Worm (Caenorhabditis elegans): ENCODE results near the gene tag-164.

tag-164 gene

DNA sequence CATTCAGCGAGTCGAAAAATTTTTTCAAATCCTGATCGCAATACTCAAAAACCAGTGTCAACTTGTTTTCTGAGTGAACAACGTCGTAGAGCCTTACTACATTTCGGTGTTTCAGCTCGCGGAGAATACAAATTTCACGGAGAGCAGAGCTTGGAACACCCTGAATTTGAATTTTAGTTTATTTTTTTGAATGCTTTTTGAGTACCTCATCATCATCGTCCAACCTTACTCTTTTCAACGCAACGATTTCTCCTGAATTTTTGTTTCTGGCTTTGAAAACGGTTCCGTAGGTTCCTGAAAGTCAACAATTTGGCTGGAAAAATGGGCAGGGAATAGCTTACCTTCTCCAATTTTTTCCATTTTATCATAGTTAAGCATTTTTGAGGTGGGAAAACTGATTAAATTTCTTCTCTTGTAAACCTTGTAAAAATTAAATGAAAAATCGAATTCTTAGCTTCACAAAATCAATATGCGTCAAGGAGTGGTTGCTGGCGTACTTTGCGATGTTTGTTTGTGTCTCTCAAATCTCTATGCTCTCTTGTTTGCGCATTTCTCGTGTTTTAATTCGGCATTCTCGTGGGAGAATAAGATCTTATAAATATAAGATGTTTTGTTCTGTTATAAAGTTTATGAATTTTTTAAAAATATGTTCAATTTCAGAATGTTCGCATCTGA lies 6.7 kb downstream of the tag-164 start, which contains the start of gene cdk-5 (continued):
- TF ChIP-seq elt-4 (tag; optimal IDR thresholded peaks at IDR 0.05) (no peak), unc-42 (tag; optimal IDR thresholded peaks at IDR 0.05) (peak; percentile 75), unc-86 (tag; optimal IDR thresholded peaks at IDR 0.05) (no peak), pag-3 (tag; optimal IDR thresholded peaks at IDR 0.05; ENCODE audit: borderline replicate concordance) (no peak), ceh-6 (GFP tag; optimal IDR thresholded peaks at IDR 0.05) (no peak), rnt-1 (tag; optimal IDR thresholded peaks at IDR 0.05) (no peak), nfya-1 (tag; optimal IDR thresholded peaks at IDR 0.05) (peak; percentile 88), npax-4 (tag; optimal IDR thresholded peaks at IDR 0.05) (no peak), ceh-30 (tag; optimal IDR thresholded peaks at IDR 0.05) (peak; percentile 60), lim-6 (tag; optimal IDR thresholded peaks at IDR 0.05) (no peak), ama-1 (optimal IDR thresholded peaks at IDR 0.05) (no peak), ceh-2 (tag; optimal IDR thresholded peaks at IDR 0.05) (no peak), sox-2 (GFP tag; IDR thresholded peaks at IDR 0.05) (no peak), fax-1 (tag; optimal IDR thresholded peaks at IDR 0.05) (no peak), ceh-14 (tag; optimal IDR thresholded peaks at IDR 0.05) (no peak), K09A11.1 (tag; optimal IDR thresholded peaks at IDR 0.05; ENCODE audit: insufficient read depth) (no peak), lin-11 (tag; optimal IDR thresholded peaks at IDR 0.05) (no peak), pat-9 (tag; optimal IDR thresholded peaks at IDR 0.05) (no peak), sox-4 (tag; optimal IDR thresholded peaks at IDR 0.05) (no peak), zip-5 (tag; optimal IDR thresholded peaks at IDR 0.05) (no peak)

DNA sequence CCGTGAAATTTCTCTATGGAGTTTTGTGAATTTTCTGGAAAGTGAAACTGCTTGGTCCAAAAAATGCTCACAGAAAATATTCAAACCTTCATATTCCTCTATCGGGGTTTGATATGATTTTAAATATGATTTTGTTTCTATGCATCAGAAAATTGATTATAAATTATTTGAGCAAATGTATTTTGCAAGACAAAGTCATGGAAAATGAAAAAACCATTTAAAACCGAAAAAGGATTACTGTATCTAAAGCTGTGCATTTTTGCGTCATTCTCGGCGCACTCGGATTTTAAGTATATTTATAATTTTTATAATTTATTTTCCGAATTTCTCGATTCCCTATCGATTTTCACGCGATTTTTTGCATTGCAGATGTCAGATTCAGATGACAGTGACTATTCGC lies 12.2 kb downstream of the tag-164 start, which contains the start of gene pssy-2:
Gene pssy-2, plus strand, starts transcription at position 301 of the 400 bp plus-strand sequence.
- TF ChIP-seq fkh-10 (GFP tag; optimal IDR thresholded peaks at IDR 0.05) (no peak), fax-1 (tag; optimal IDR thresholded peaks at IDR 0.05) (no peak), F13H6.1 (tag; optimal IDR thresholded peaks at IDR 0.05) (no peak), pros-1 (tag; optimal IDR thresholded peaks at IDR 0.05) (no peak), ceh-2 (tag; optimal IDR thresholded peaks at IDR 0.05) (no peak), ama-1 (optimal IDR thresholded peaks at IDR 0.05) (no peak), mec-3 (tag; optimal IDR thresholded peaks at IDR 0.05; ENCODE audit: borderline replicate concordance) (no peak), K02D7.2 (tag; optimal IDR thresholded peaks at IDR 0.05) (no peak), hlh-15 (tag; optimal IDR thresholded peaks at IDR 0.05) (no peak)

DNA sequence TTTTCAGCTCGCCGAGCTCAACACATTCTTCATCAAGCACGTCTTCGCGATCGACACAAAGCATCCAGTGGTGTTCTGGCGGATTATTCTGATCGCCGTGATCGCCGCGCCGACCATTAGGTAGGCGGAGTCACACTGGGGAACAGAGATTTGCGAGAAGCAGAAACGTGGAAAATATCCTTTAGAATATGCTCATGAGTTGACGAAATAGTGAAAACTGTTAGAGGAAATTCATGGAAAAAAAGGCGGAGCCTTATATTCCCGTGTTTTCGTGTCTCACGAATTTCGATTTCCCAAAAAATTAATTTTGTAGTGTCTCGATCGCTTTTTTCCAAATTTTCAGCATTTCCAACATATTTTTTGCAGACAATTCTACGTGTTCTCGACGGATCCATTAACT lies 15.1 kb downstream of the tag-164 start:
- no peak for TF ChIP-seq pag-3 (tag; optimal IDR thresholded peaks at IDR 0.05; ENCODE audit: borderline replicate concordance)
- TF ChIP-seq zip-5 (tag; optimal IDR thresholded peaks at IDR 0.05): peak; percentile 78
- TF ChIP-seq C08G9.2 (tag; optimal IDR thresholded peaks at IDR 0.05): peak; percentile 79
- peak; percentile 44 for TF ChIP-seq hlh-8 (tag; optimal IDR thresholded peaks at IDR 0.05)
- TF ChIP-seq mec-3 (tag; optimal IDR thresholded peaks at IDR 0.05; ENCODE audit: borderline replicate concordance): no peak
- no peak for TF ChIP-seq madf-2 (tag; optimal IDR thresholded peaks at IDR 0.05)
- TF ChIP-seq ahr-1 (tag; optimal IDR thresholded peaks at IDR 0.05): peak; percentile 28
- TF ChIP-seq unc-3 (GFP tag; conservative IDR thresholded peaks at IDR 0.05): no peak
- TF ChIP-seq unc-3 (tag; optimal IDR thresholded peaks at IDR 0.05): no peak
- TF ChIP-seq ceh-31 (tag; optimal IDR thresholded peaks at IDR 0.05): peak; percentile 84
- TF ChIP-seq pha-4 (tag; optimal IDR thresholded peaks at IDR 0.05): no peak
- TF ChIP-seq ceh-14 (tag; optimal IDR thresholded peaks at IDR 0.05): peak; percentile 29
- no peak for TF ChIP-seq K09A11.1 (tag; optimal IDR thresholded peaks at IDR 0.05; ENCODE audit: insufficient read depth)
- peak; percentile 13 for TF ChIP-seq ceh-6 (GFP tag; optimal IDR thresholded peaks at IDR 0.05)
- TF ChIP-seq ceh-9 (tag; optimal IDR thresholded peaks at IDR 0.05): no peak
- no peak for TF ChIP-seq ceh-34 (tag; optimal IDR thresholded peaks at IDR 0.05)
- TF ChIP-seq ceh-2 (tag; optimal IDR thresholded peaks at IDR 0.05): peak; percentile 71
- TF ChIP-seq gmeb-2 (tag; optimal IDR thresholded peaks at IDR 0.05): no peak
- TF ChIP-seq F13H6.1 (tag; optimal IDR thresholded peaks at IDR 0.05): no peak
- TF ChIP-seq ceh-19 (GFP tag; optimal IDR thresholded peaks at IDR 0.05): no peak
- no peak for TF ChIP-seq nhr-232 (tag; optimal IDR thresholded peaks at IDR 0.05)
- TF ChIP-seq K02D7.2 (tag; optimal IDR thresholded peaks at IDR 0.05): no peak
- peak; percentile 81 for TF ChIP-seq tbx-2 (tag; optimal IDR thresholded peaks at IDR 0.05)
- TF ChIP-seq syd-9 (tag; optimal IDR thresholded peaks at IDR 0.05): no peak
- no peak for TF ChIP-seq sdc-2 (tag; optimal IDR thresholded peaks at IDR 0.05)
- peak; percentile 59 for TF ChIP-seq elt-2 (tag; optimal IDR thresholded peaks at IDR 0.05)
- peak; percentile 32 for TF ChIP-seq ets-4 (tag; optimal IDR thresholded peaks at IDR 0.05)
- no peak for TF ChIP-seq nhr-11 (tag; optimal IDR thresholded peaks at IDR 0.05)
- no peak for TF ChIP-seq hlh-6 (tag; optimal IDR thresholded peaks at IDR 0.05)
- TF ChIP-seq ztf-16 (tag; optimal IDR thresholded peaks at IDR 0.05): no peak
- no peak for TF ChIP-seq sox-4 (tag; optimal IDR thresholded peaks at IDR 0.05)
- peak; percentile 47 for TF ChIP-seq ref-2 (tag; optimal IDR thresholded peaks at IDR 0.05)

Measured in whole organism, late embryonic.